Fruit fly (Drosophila melanogaster): Measurements from ENCODE around the gene fzy.

The fzy gene

dm6 chr2L:16326892-16327291 lies 16.1 kb downstream of the fzy start, which contains the start of gene CG4278:
Gene CG4278, plus strand, starts transcription at chr2L:16327069.
- TF ChIP-seq fru (GFP tag; optimal IDR thresholded peaks at IDR 0.05) (no peak), woc (GFP tag; optimal IDR thresholded peaks at IDR 0.05) (no peak), N (GFP tag; optimal IDR thresholded peaks at IDR 0.05) (no peak), sv (GFP tag; optimal IDR thresholded peaks at IDR 0.05) (no peak), Dif (GFP tag; optimal IDR thresholded peaks at IDR 0.05; ENCODE audit: partially characterized antibody) (no peak), Dfd (GFP tag; optimal IDR thresholded peaks at IDR 0.05) (no peak), Jra (GFP tag; optimal IDR thresholded peaks at IDR 0.05) (no peak), Hnf4 (GFP tag; optimal IDR thresholded peaks at IDR 0.05) (no peak), GATAd (GFP tag; optimal IDR thresholded peaks at IDR 0.05) (no peak), Sp1 (GFP tag; optimal IDR thresholded peaks at IDR 0.05) (no peak), h (GFP tag; optimal IDR thresholded peaks at IDR 0.05) (no peak), Hr78 (GFP tag; optimal IDR thresholded peaks at IDR 0.05) (no peak), CrebA (GFP tag; optimal IDR thresholded peaks at IDR 0.05; ENCODE audit: borderline replicate concordance) (no peak), Hr83 (GFP tag; optimal IDR thresholded peaks at IDR 0.05; ENCODE audit: poor library complexity, severe bottlenecking) (no peak), dl (GFP tag; optimal IDR thresholded peaks at IDR 0.05; ENCODE audit: insufficient read depth in 1 of 2, partially characterized antibody in 2 of 2) (no peak)

- TF ChIP-seq Hnf4 (GFP tag; optimal IDR thresholded peaks at IDR 0.05) (peak; percentile 81), tai (GFP tag; optimal IDR thresholded peaks at IDR 0.05) (peak; percentile 85), dl (GFP tag; optimal IDR thresholded peaks at IDR 0.05; ENCODE audit: insufficient read depth in 1 of 2, partially characterized antibody in 2 of 2) (no peak), Jra (GFP tag; optimal IDR thresholded peaks at IDR 0.05) (peak; percentile 57), foxo (GFP tag; optimal IDR thresholded peaks at IDR 0.05) (peak in 1 of 2 experiments; percentile 71), psq (GFP tag; optimal IDR thresholded peaks at IDR 0.05) (peak; percentile 43), Rel (GFP tag; optimal IDR thresholded peaks at IDR 0.05) (no peak), Rel (tag; optimal IDR thresholded peaks at IDR 0.05) (no peak), lola (GFP tag; optimal IDR thresholded peaks at IDR 0.05) (no peak), Hr83 (GFP tag; optimal IDR thresholded peaks at IDR 0.05; ENCODE audit: poor library complexity, severe bottlenecking) (peak; percentile 63), OdsH (GFP tag; optimal IDR thresholded peaks at IDR 0.05) (peak; percentile 14), woc (GFP tag; optimal IDR thresholded peaks at IDR 0.05) (peak; percentile 72), sv (GFP tag; optimal IDR thresholded peaks at IDR 0.05) (peak; percentile 64)
Observed at dm6 chr2L:16329102-16329520, 18.4 kb downstream of the fzy start, which contains the start of gene mRpL4. Gene mRpL4, minus strand, starts transcription at chr2L:16329132.

- TF ChIP-seq Hr83 (GFP tag; optimal IDR thresholded peaks at IDR 0.05; ENCODE audit: poor library complexity, severe bottlenecking) (no peak), CG32264 (GFP tag; optimal IDR thresholded peaks at IDR 0.05) (no peak), jim (GFP tag; optimal IDR thresholded peaks at IDR 0.05) (no peak), Jra (GFP tag; optimal IDR thresholded peaks at IDR 0.05) (no peak), Mio (GFP tag; optimal IDR thresholded peaks at IDR 0.05) (no peak), fru (GFP tag; optimal IDR thresholded peaks at IDR 0.05) (no peak), sage (GFP tag; optimal IDR thresholded peaks at IDR 0.05) (no peak), h (GFP tag; optimal IDR thresholded peaks at IDR 0.05) (no peak), usp (GFP tag; optimal IDR thresholded peaks at IDR 0.05) (no peak), CrebA (GFP tag; optimal IDR thresholded peaks at IDR 0.05; ENCODE audit: borderline replicate concordance) (no peak), N (GFP tag; optimal IDR thresholded peaks at IDR 0.05) (no peak), Vsx2 (GFP tag; optimal IDR thresholded peaks at IDR 0.05; ENCODE audit: partially characterized antibody) (no peak), CG9705 (GFP tag; optimal IDR thresholded peaks at IDR 0.05) (no peak), GATAd (GFP tag; optimal IDR thresholded peaks at IDR 0.05) (no peak), Dif (GFP tag; optimal IDR thresholded peaks at IDR 0.05; ENCODE audit: partially characterized antibody) (no peak), Abd-B (GFP tag; optimal IDR thresholded peaks at IDR 0.05) (no peak), Sp1 (GFP tag; optimal IDR thresholded peaks at IDR 0.05) (no peak), woc (GFP tag; optimal IDR thresholded peaks at IDR 0.05) (no peak), Myc (optimal IDR thresholded peaks at IDR 0.05) (no peak)
Observed at dm6 chr2L:16329625-16330024, 18.9 kb downstream of the fzy start, which contains the start of gene CG4440. Gene CG4440, plus strand, starts transcription at chr2L:16329925.

- TF ChIP-seq Myc (optimal IDR thresholded peaks at IDR 0.05) (no peak), Mio (GFP tag; optimal IDR thresholded peaks at IDR 0.05) (no peak), psq (GFP tag; optimal IDR thresholded peaks at IDR 0.05) (no peak), foxo (GFP tag; optimal IDR thresholded peaks at IDR 0.05) (no peak), Vsx2 (GFP tag; optimal IDR thresholded peaks at IDR 0.05; ENCODE audit: partially characterized antibody) (no peak), tai (GFP tag; optimal IDR thresholded peaks at IDR 0.05) (no peak), br (GFP tag; optimal IDR thresholded peaks at IDR 0.05) (no peak), jim (GFP tag; optimal IDR thresholded peaks at IDR 0.05) (no peak), woc (GFP tag; optimal IDR thresholded peaks at IDR 0.05) (no peak)
Observed at dm6 chr2L:16337785-16338184, 27.0 kb downstream of the fzy start, which contains the start of gene CG31817. Gene CG31817, minus strand, starts transcription at chr2L:16337885.
